Worm (Caenorhabditis elegans): ENCODE results near the gene srab-9.

Gene srab-9

ce11 chrV:3141190-3141589 lies at the start of gene srab-9:
Gene srab-9 (minus strand): TSS chrV:3141290.
- no peak for TF ChIP-seq ceh-82 (tag; optimal IDR thresholded peaks at IDR 0.05)
- no peak for TF ChIP-seq ceh-16 (tag; optimal IDR thresholded peaks at IDR 0.05)
- no peak for TF ChIP-seq lsy-2 (tag; optimal IDR thresholded peaks at IDR 0.05)
- no peak for TF ChIP-seq nhr-11 (tag; optimal IDR thresholded peaks at IDR 0.05)
- TF ChIP-seq blmp-1 (tag; optimal IDR thresholded peaks at IDR 0.05; ENCODE audit: insufficient read depth): no peak
- no peak for TF ChIP-seq crh-2 (tag; optimal IDR thresholded peaks at IDR 0.05)
- TF ChIP-seq nhr-21 (tag; optimal IDR thresholded peaks at IDR 0.05): no peak
- TF ChIP-seq unc-39 (tag; optimal IDR thresholded peaks at IDR 0.05): no peak
- TF ChIP-seq C34F6.9 (tag; optimal IDR thresholded peaks at IDR 0.05): no peak
- TF ChIP-seq R02D3.7 (tag; optimal IDR thresholded peaks at IDR 0.05): no peak
- no peak for TF ChIP-seq dmd-4 (tag; optimal IDR thresholded peaks at IDR 0.05)
- no peak for TF ChIP-seq ZK546.5 (tag; optimal IDR thresholded peaks at IDR 0.05)

ce11 chrV:3188043-3188442 lies 47.0 kb upstream of the srab-9 start, which contains the start of gene lag-2:
Gene lag-2 (plus strand): TSS chrV:3188343.
- TF ChIP-seq C34F6.9 (tag; optimal IDR thresholded peaks at IDR 0.05) (no peak), blmp-1 (tag; optimal IDR thresholded peaks at IDR 0.05; ENCODE audit: insufficient read depth) (no peak), mbf-1 (tag; optimal IDR thresholded peaks at IDR 0.05) (no peak), sma-9 (GFP tag; optimal IDR thresholded peaks at IDR 0.05) (no peak), sma-9 (tag; optimal IDR thresholded peaks at IDR 0.05) (no peak), lin-13 (GFP tag; optimal IDR thresholded peaks at IDR 0.05) (no peak), Y55F3AM.14 (GFP tag; optimal IDR thresholded peaks at IDR 0.05) (no peak), peb-1 (tag; optimal IDR thresholded peaks at IDR 0.05) (no peak), F13H6.1 (tag; optimal IDR thresholded peaks at IDR 0.05) (no peak), unc-62 (GFP tag; optimal IDR thresholded peaks at IDR 0.05) (no peak), sem-4 (tag; optimal IDR thresholded peaks at IDR 0.05) (no peak), ztf-4 (tag; optimal IDR thresholded peaks at IDR 0.05) (no peak), nhr-129 (tag; optimal IDR thresholded peaks at IDR 0.05) (no peak), nhr-11 (tag; optimal IDR thresholded peaks at IDR 0.05) (no peak), sma-3 (GFP tag; optimal IDR thresholded peaks at IDR 0.05) (no peak), nhr-23 (tag; optimal IDR thresholded peaks at IDR 0.05) (no peak)

- no peak for TF ChIP-seq crh-2 (tag; optimal IDR thresholded peaks at IDR 0.05)
- no peak for TF ChIP-seq unc-62 (GFP tag; optimal IDR thresholded peaks at IDR 0.05)
- no peak for TF ChIP-seq mdl-1 (tag; optimal IDR thresholded peaks at IDR 0.05)
- TF ChIP-seq nhr-129 (tag; optimal IDR thresholded peaks at IDR 0.05): no peak
- no peak for TF ChIP-seq mbf-1 (tag; optimal IDR thresholded peaks at IDR 0.05)
- no peak for TF ChIP-seq nhr-12 (tag; optimal IDR thresholded peaks at IDR 0.05)
- no peak for TF ChIP-seq peb-1 (tag; optimal IDR thresholded peaks at IDR 0.05)
- TF ChIP-seq ztf-1 (GFP tag; conservative IDR thresholded peaks at IDR 0.05): no peak
- no peak for TF ChIP-seq ama-1 (optimal IDR thresholded peaks at IDR 0.05)
- no peak for TF ChIP-seq sma-3 (GFP tag; optimal IDR thresholded peaks at IDR 0.05)
- TF ChIP-seq nhr-237 (tag; optimal IDR thresholded peaks at IDR 0.05): no peak
- TF ChIP-seq egl-27 (tag; optimal IDR thresholded peaks at IDR 0.05): no peak
- no peak for TF ChIP-seq mab-5 (tag; optimal IDR thresholded peaks at IDR 0.05)
- no peak for TF ChIP-seq elt-1 (tag; optimal IDR thresholded peaks at IDR 0.05)
- no peak for TF ChIP-seq dmd-4 (tag; optimal IDR thresholded peaks at IDR 0.05)
These were observed 44.8 kb upstream of the srab-9 start for ce11 chrV:3185855-3186254.

DNA sequence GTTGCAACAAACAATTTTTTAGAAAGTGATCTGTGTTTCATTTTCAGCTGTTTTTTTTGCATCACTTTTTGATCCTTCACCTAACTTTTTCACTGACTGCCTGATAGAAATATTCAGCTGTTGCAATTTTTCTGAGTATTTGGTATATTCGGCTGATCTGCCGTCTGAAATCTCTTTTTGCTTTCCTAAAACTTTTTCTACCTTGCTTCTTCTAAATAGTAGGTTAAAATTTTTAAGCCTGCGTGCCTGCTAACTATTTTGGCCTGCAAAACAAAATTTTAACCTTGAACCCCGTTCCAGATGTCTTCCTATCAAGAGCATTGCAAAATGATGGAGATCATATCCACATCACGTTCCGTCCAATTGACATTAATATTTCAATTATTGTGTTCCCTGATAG lies 35.1 kb upstream of the srab-9 start, which contains the start of gene srab-8:
Gene srab-8, plus strand, starts transcription at position 301 of the 400 bp plus-strand sequence.
- no peak for TF ChIP-seq egl-27 (tag; optimal IDR thresholded peaks at IDR 0.05)
- TF ChIP-seq lin-39 (tag; optimal IDR thresholded peaks at IDR 0.05): no peak
- TF ChIP-seq F13H6.1 (tag; optimal IDR thresholded peaks at IDR 0.05): no peak
- no peak for TF ChIP-seq skn-1 (tag; optimal IDR thresholded peaks at IDR 0.05)
- TF ChIP-seq Y55F3AM.14 (GFP tag; optimal IDR thresholded peaks at IDR 0.05): no peak
- no peak for TF ChIP-seq unc-39 (tag; optimal IDR thresholded peaks at IDR 0.05)
- no peak for TF ChIP-seq dmd-4 (tag; optimal IDR thresholded peaks at IDR 0.05)
- TF ChIP-seq ceh-82 (tag; optimal IDR thresholded peaks at IDR 0.05): no peak
- TF ChIP-seq nhr-237 (tag; optimal IDR thresholded peaks at IDR 0.05): no peak
- TF ChIP-seq mab-5 (tag; optimal IDR thresholded peaks at IDR 0.05): no peak
- TF ChIP-seq sma-3 (GFP tag; optimal IDR thresholded peaks at IDR 0.05): no peak
- TF ChIP-seq unc-62 (GFP tag; optimal IDR thresholded peaks at IDR 0.05): no peak
- no peak for TF ChIP-seq elt-3 (tag; optimal IDR thresholded peaks at IDR 0.05)
- TF ChIP-seq nhr-12 (tag; optimal IDR thresholded peaks at IDR 0.05): no peak
- TF ChIP-seq elt-1 (tag; optimal IDR thresholded peaks at IDR 0.05): no peak
- TF ChIP-seq R02D3.7 (tag; optimal IDR thresholded peaks at IDR 0.05): no peak
- no peak for TF ChIP-seq lin-11 (tag; optimal IDR thresholded peaks at IDR 0.05)
- TF ChIP-seq lin-13 (GFP tag; optimal IDR thresholded peaks at IDR 0.05): no peak
- TF ChIP-seq nhr-25 (tag; optimal IDR thresholded peaks at IDR 0.05): no peak

All from whole organism, L2 larva.